Worm (Caenorhabditis elegans): Measurements from ENCODE around the gene srg-42.

- TF ChIP-seq nhr-111 (GFP tag; optimal IDR thresholded peaks at IDR 0.05) (no peak), aly-2 (tag; optimal IDR thresholded peaks at IDR 0.05) (no peak), nhr-42 (GFP tag; IDR thresholded peaks at IDR 0.05) (no peak), daf-12 (tag; optimal IDR thresholded peaks at IDR 0.05) (no peak), skn-1 (tag; optimal IDR thresholded peaks at IDR 0.05) (no peak), nhr-237 (tag; optimal IDR thresholded peaks at IDR 0.05) (no peak), php-3 (GFP tag; IDR thresholded peaks at IDR 0.05) (no peak), unc-62 (GFP tag; optimal IDR thresholded peaks at IDR 0.05 in 1 of 2) (no peak), unc-62 (tag; optimal IDR thresholded peaks at IDR 0.05) (no peak), R02D3.7 (tag; optimal IDR thresholded peaks at IDR 0.05) (no peak), ztf-11 (tag; optimal IDR thresholded peaks at IDR 0.05) (no peak)
Observed at ce11 chrV:11177577-11177976, 19.7 kb upstream of the srg-42 start, which contains the start of gene gpa-1.
